Worm (Caenorhabditis elegans) whole organism, mixed stage, embryonic: Measurements from ENCODE around the gene saps-1.

Experiments
- M03D4.4 ChIP-seq: sonication (generic microtip); optimal IDR thresholded peaks from 2 replicates; lab custom pipeline; 2017; ENCODE audit warnings: mild to moderate bottlenecking, missing genetic modification characterization, missing compliant biosample characterization
- bed-3 ChIP-seq: fragments of 200-800 bp; sonication (Bioruptor generic); optimal IDR thresholded peaks from 3 replicates; lab custom pipeline; 2018; ENCODE audit warnings: mild to moderate bottlenecking, missing genetic modification characterization, moderate library complexity, missing compliant biosample characterization
- blmp-1 ChIP-seq: fragments of 150-350 bp; optimal IDR thresholded peaks from 2 replicates; lab custom pipeline; 2014; ENCODE audit warnings: missing biosample characterization, missing genetic modification characterization
- ceh-39 ChIP-seq: fragments of 150-350 bp; optimal IDR thresholded peaks from 2 replicates; lab custom pipeline; 2014; ENCODE audit warnings: missing biosample characterization, missing genetic modification characterization
- ceh-43 ChIP-seq: fragments of 200-800 bp; sonication (Bioruptor generic); optimal IDR thresholded peaks from 2 replicates; lab custom pipeline; 2018; ENCODE audit warnings: mild to moderate bottlenecking, missing genetic modification characterization, moderate library complexity, missing compliant biosample characterization
- ceh-83 ChIP-seq: fragments of 200-800 bp; sonication (Bioruptor generic); optimal IDR thresholded peaks from 2 replicates; lab custom pipeline; 2018; ENCODE audit warnings: mild to moderate bottlenecking, missing genetic modification characterization, missing compliant biosample characterization
- ces-1 ChIP-seq: fragments of 150-350 bp; optimal IDR thresholded peaks from 2 replicates; lab custom pipeline; 2014; ENCODE audit warnings: missing biosample characterization, missing genetic modification reagents, missing genetic modification characterization
- cnd-1 ChIP-seq: fragments of 200-800 bp; sonication (Bioruptor generic); optimal IDR thresholded peaks from 2 replicates; lab custom pipeline; 2018; ENCODE audit warnings: mild to moderate bottlenecking, missing genetic modification characterization, missing compliant biosample characterization
- drap-1 ChIP-seq: fragments of 200-800 bp; sonication (Bioruptor generic); optimal IDR thresholded peaks from 3 replicates; lab custom pipeline; 2018; ENCODE audit warnings: mild to moderate bottlenecking, missing genetic modification characterization, missing compliant biosample characterization
- elt-3 ChIP-seq: fragments of 150-350 bp; optimal IDR thresholded peaks from 2 replicates; lab custom pipeline; 2014; ENCODE audit warnings: missing biosample characterization, missing genetic modification characterization
- flh-1 ChIP-seq: fragments of 200-800 bp; sonication (Bioruptor generic); optimal IDR thresholded peaks from 2 replicates; lab custom pipeline; 2018; ENCODE audit warnings: mild to moderate bottlenecking, missing genetic modification characterization, moderate library complexity, missing compliant biosample characterization
- ham-2 ChIP-seq: fragments of 200-800 bp; sonication (Bioruptor generic); optimal IDR thresholded peaks from 2 replicates; lab custom pipeline; 2018; ENCODE audit warnings: mild to moderate bottlenecking, missing genetic modification characterization, missing compliant biosample characterization
- lin-13 ChIP-seq: fragments of 150-350 bp; optimal IDR thresholded peaks from 2 replicates; lab custom pipeline; 2014; ENCODE audit warnings: missing biosample characterization, missing genetic modification characterization
- lin-32 ChIP-seq: fragments of 200-800 bp; sonication (Bioruptor generic); optimal IDR thresholded peaks from 2 replicates; lab custom pipeline; 2018; ENCODE audit warnings: mild to moderate bottlenecking, missing genetic modification characterization, missing compliant biosample characterization
- lsy-2 ChIP-seq: fragments of 150-350 bp; optimal IDR thresholded peaks from 2 replicates; lab custom pipeline; 2014; ENCODE audit warnings: missing biosample characterization, missing genetic modification characterization
- mab-5 ChIP-seq: fragments of 150-350 bp; optimal IDR thresholded peaks from 2 replicates; lab custom pipeline; 2014; ENCODE audit warnings: missing biosample characterization, missing genetic modification characterization
- mls-2 ChIP-seq: sonication (generic microtip); optimal IDR thresholded peaks from 2 replicates; lab custom pipeline; 2016; ENCODE audit warnings: mild to moderate bottlenecking, missing genetic modification characterization, moderate library complexity, missing compliant biosample characterization
- nhr-12 ChIP-seq: fragments of 150-350 bp; optimal IDR thresholded peaks from 2 replicates; lab custom pipeline; 2014; ENCODE audit warnings: missing biosample characterization, missing genetic modification characterization
- nhr-237 ChIP-seq: fragments of 150-350 bp; optimal IDR thresholded peaks from 2 replicates; lab custom pipeline; 2014; ENCODE audit warnings: missing biosample characterization, missing genetic modification characterization
- nhr-28 ChIP-seq: fragments of 150-350 bp; optimal IDR thresholded peaks from 2 replicates; lab custom pipeline; 2014; ENCODE audit warnings: missing biosample characterization, missing genetic modification characterization
- nhr-76 ChIP-seq: sonication (generic microtip); optimal IDR thresholded peaks from 2 replicates; lab custom pipeline; 2017; ENCODE audit warnings: missing biosample characterization, missing genetic modification characterization
- pha-4 ChIP-seq: fragments of 150-350 bp; optimal IDR thresholded peaks from 2 replicates; lab custom pipeline; 2018; ENCODE audit warnings: missing biosample characterization, missing genetic modification reagents, missing genetic modification characterization
- sem-2 ChIP-seq: fragments of 200-800 bp; sonication (Bioruptor generic); optimal IDR thresholded peaks from 2 replicates; lab custom pipeline; 2018; ENCODE audit warnings: mild to moderate bottlenecking, missing genetic modification characterization, missing compliant biosample characterization
- snpc-4 ChIP-seq: fragments of 150-350 bp; optimal IDR thresholded peaks from 2 replicates; lab custom pipeline; 2014; ENCODE audit warnings: missing biosample characterization, missing genetic modification characterization
- sptf-1 ChIP-seq: sonication (generic microtip); optimal IDR thresholded peaks from 2 replicates; lab custom pipeline; 2017; ENCODE audit warnings: mild to moderate bottlenecking, missing genetic modification characterization, moderate library complexity, missing compliant biosample characterization
- tbx-8 ChIP-seq: fragments of 200-800 bp; sonication (Bioruptor generic); optimal IDR thresholded peaks from 2 replicates; lab custom pipeline; 2018; ENCODE audit warnings: mild to moderate bottlenecking, missing genetic modification characterization, moderate library complexity, missing compliant biosample characterization
- unc-120 ChIP-seq: sonication (generic microtip); optimal IDR thresholded peaks from 2 replicates; lab custom pipeline; 2017; ENCODE audit warnings: missing genetic modification characterization, missing compliant biosample characterization; ENCODE audit not compliant: poor library complexity, severe bottlenecking
- unc-39 ChIP-seq: fragments of 150-350 bp; optimal IDR thresholded peaks from 2 replicates; lab custom pipeline; 2014; ENCODE audit warnings: missing biosample characterization, missing genetic modification characterization
- unc-62 ChIP-seq: fragments of 150-350 bp; optimal IDR thresholded peaks from 2 replicates; lab custom pipeline; 2014; ENCODE audit warnings: missing biosample characterization, missing genetic modification reagents, missing genetic modification characterization
- zip-8 ChIP-seq: fragments of 150-350 bp; optimal IDR thresholded peaks from 2 replicates; lab custom pipeline; 2014; ENCODE audit warnings: missing biosample characterization, missing genetic modification characterization
- ztf-11 ChIP-seq: fragments of 150-350 bp; optimal IDR thresholded peaks from 2 replicates; lab custom pipeline; 2014; ENCODE audit warnings: missing biosample characterization, missing genetic modification characterization

Gene saps-1

DNA sequence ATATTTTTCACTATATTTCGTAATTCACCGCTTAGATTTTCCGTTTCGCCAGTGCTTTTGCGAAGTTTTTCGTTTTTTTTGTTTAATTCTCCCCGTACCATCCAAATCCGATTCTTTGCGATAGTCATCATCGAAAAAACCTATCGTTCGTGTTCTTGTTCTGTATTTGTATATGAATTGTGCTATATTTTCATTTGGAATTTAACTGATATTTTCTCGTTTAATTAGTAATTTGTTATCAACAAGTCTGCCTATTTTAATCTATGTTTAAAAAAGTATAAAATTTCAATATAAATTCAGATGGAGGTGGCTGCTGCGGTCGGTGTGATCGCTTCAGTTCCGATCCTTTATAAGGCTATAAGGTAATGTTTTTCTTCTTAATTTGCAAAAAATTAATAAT lies 5.1 kb downstream of the saps-1 start, which contains the start of gene samp-1:
samp-1 (plus strand) TSS at position 301 of the 400 bp plus-strand sequence.
- TF ChIP-seq ceh-83 (GFP tag; lab: Kevin White, UChicago) (no peak), ztf-11 (no peak), cnd-1 (tag; lab: Kevin White, UChicago) (no peak), snpc-4 (tag; lab: Kevin White, UChicago) (no peak), drap-1 (GFP tag; lab: Kevin White, UChicago) (no peak), pha-4 (tag; lab: Kevin White, UChicago) (no peak), M03D4.4 (tag; lab: Kevin White, UChicago) (no peak), unc-39 (tag; lab: Kevin White, UChicago) (no peak), nhr-12 (tag; lab: Kevin White, UChicago) (no peak), zip-8 (tag; lab: Kevin White, UChicago) (no peak), sptf-1 (no peak)

ce11 chrII:11305627-11306449 lies 8.3 kb downstream of the saps-1 start, which contains the start of gene rsf-1:
TSS of gene rsf-1 (plus strand) at chrII:11306399.
- no peak for TF ChIP-seq ham-2 (GFP tag; lab: Kevin White, UChicago)
- no peak for TF ChIP-seq tbx-8
- TF ChIP-seq lin-13 (tag; lab: Kevin White, UChicago), result no peak
- TF ChIP-seq M03D4.4 (tag; lab: Kevin White, UChicago), result no peak
- TF ChIP-seq ces-1 (GFP tag; lab: Kevin White, UChicago), result peak; percentile 48
- peak; percentile 52 for TF ChIP-seq mls-2
- TF ChIP-seq nhr-28 (tag; lab: Kevin White, UChicago), result no peak
- no peak for TF ChIP-seq nhr-237 (tag; lab: Kevin White, UChicago)
- no peak for TF ChIP-seq lin-32 (GFP tag; lab: Kevin White, UChicago)
- TF ChIP-seq drap-1 (GFP tag; lab: Kevin White, UChicago), result peak; percentile 17
- TF ChIP-seq sptf-1, result peak; percentile 18
- no peak for TF ChIP-seq nhr-76 (tag; lab: Kevin White, UChicago)
- TF ChIP-seq pha-4 (tag; lab: Kevin White, UChicago), result peak; percentile 85
- no peak for TF ChIP-seq mab-5 (tag; lab: Kevin White, UChicago)
- no peak for TF ChIP-seq unc-62
- peak; percentile 77 for TF ChIP-seq unc-39 (tag; lab: Kevin White, UChicago)

- TF ChIP-seq sptf-1 (no peak), nhr-28 (tag; lab: Kevin White, UChicago) (no peak), ztf-11 (no peak), nhr-12 (tag; lab: Kevin White, UChicago) (no peak), lsy-2 (no peak), bed-3 (GFP tag; lab: Kevin White, UChicago) (no peak), sem-2 (GFP tag; lab: Kevin White, UChicago) (no peak), unc-120 (tag; lab: Kevin White, UChicago) (no peak), mls-2 (no peak), blmp-1 (tag; lab: Kevin White, UChicago) (no peak), tbx-8 (no peak), lin-32 (GFP tag; lab: Kevin White, UChicago) (no peak), ces-1 (GFP tag; lab: Kevin White, UChicago) (no peak), ceh-39 (no peak), zip-8 (tag; lab: Kevin White, UChicago) (no peak), unc-39 (tag; lab: Kevin White, UChicago) (no peak), ceh-43 (GFP tag; lab: Kevin White, UChicago) (no peak)
These were observed 9.8 kb downstream of the saps-1 start for ce11 chrII:11307332-11307731.

- peak; percentile 5 for TF ChIP-seq unc-62
- no peak for TF ChIP-seq ceh-39
- no peak for TF ChIP-seq flh-1 (GFP tag; lab: Kevin White, UChicago)
- TF ChIP-seq unc-39 (tag; lab: Kevin White, UChicago), result no peak
- no peak for TF ChIP-seq elt-3
- TF ChIP-seq ztf-11, result no peak
- peak; percentile 23 for TF ChIP-seq unc-120 (tag; lab: Kevin White, UChicago)
These were observed 10.5 kb downstream of the saps-1 start for ce11 chrII:11307953-11308352.
